Worm (Caenorhabditis elegans) whole organism, late embryonic: Measurements from ENCODE around the gene epg-6.

Experiments
- C08G9.2 ChIP-seq: sonication (generic microtip); optimal IDR thresholded peaks from 2 replicates; lab custom pipeline; 2016; ENCODE audit warnings: mild to moderate bottlenecking, missing genetic modification characterization, moderate library complexity, missing compliant biosample characterization
- C38D4.7 ChIP-seq: fragments of 200-800 bp; sonication (Bioruptor generic); optimal IDR thresholded peaks from 2 replicates; lab custom pipeline; 2018; ENCODE audit warnings: mild to moderate bottlenecking, missing genetic modification characterization, moderate library complexity, missing compliant biosample characterization
- F13H6.1 ChIP-seq: sonication (generic microtip); optimal IDR thresholded peaks from 2 replicates; lab custom pipeline; 2016; ENCODE audit warnings: missing genetic modification characterization, missing compliant biosample characterization
- K02D7.2 ChIP-seq: sonication (generic microtip); optimal IDR thresholded peaks from 2 replicates; lab custom pipeline; 2017; ENCODE audit warnings: mild to moderate bottlenecking, missing genetic modification characterization, missing compliant biosample characterization
- Y22D7AL.16 ChIP-seq: sonication (generic microtip); optimal IDR thresholded peaks from 2 replicates; lab custom pipeline; 2016; ENCODE audit warnings: missing genetic modification characterization, missing compliant biosample characterization
- ama-1 ChIP-seq: fragments of 150-350 bp; optimal IDR thresholded peaks from 2 replicates; lab custom pipeline; 2014
- ceh-19 ChIP-seq: fragments of 200-800 bp; sonication (Bioruptor generic); optimal IDR thresholded peaks from 2 replicates; lab custom pipeline; 2018; ENCODE audit warnings: mild to moderate bottlenecking, missing genetic modification characterization, missing compliant biosample characterization
- ceh-2 ChIP-seq: sonication (generic microtip); optimal IDR thresholded peaks from 2 replicates; lab custom pipeline; 2016; ENCODE audit warnings: missing genotype, missing genetic modification characterization, missing compliant biosample characterization
- ceh-24 ChIP-seq: sonication (generic microtip); optimal IDR thresholded peaks from 2 replicates; lab custom pipeline; 2016; ENCODE audit warnings: mild to moderate bottlenecking, missing genetic modification characterization, missing compliant biosample characterization
- ceh-30 ChIP-seq: fragments of 150-350 bp; optimal IDR thresholded peaks from 2 replicates; lab custom pipeline; 2014; ENCODE audit warnings: missing biosample characterization, missing genetic modification characterization
- ceh-31 ChIP-seq: sonication (generic microtip); optimal IDR thresholded peaks from 2 replicates; lab custom pipeline; 2016; ENCODE audit warnings: missing genetic modification characterization, missing compliant biosample characterization
- ceh-34 ChIP-seq: sonication (generic microtip); optimal IDR thresholded peaks from 2 replicates; lab custom pipeline; 2016; ENCODE audit warnings: mild to moderate bottlenecking, missing genetic modification characterization, missing compliant biosample characterization
- ceh-45 ChIP-seq: fragments of 200-800 bp; sonication (Bioruptor generic); IDR thresholded peaks from 2 replicates; pipeline ENCODE4 v1.3.6; 2022; ENCODE audit warnings: missing genetic modification reagents, missing genetic modification characterization, missing compliant biosample characterization
- ceh-48 ChIP-seq: sonication (generic microtip); optimal IDR thresholded peaks from 2 replicates; lab custom pipeline; 2016; ENCODE audit warnings: missing genetic modification characterization, inconsistent platforms, missing compliant biosample characterization
- ceh-6 ChIP-seq: fragments of 200-800 bp; sonication (Bioruptor generic); optimal IDR thresholded peaks from 2 replicates; lab custom pipeline; 2018; ENCODE audit warnings: mild to moderate bottlenecking, missing genetic modification characterization, missing compliant biosample characterization
- ceh-9 ChIP-seq: sonication (generic microtip); optimal IDR thresholded peaks from 2 replicates; lab custom pipeline; 2016; ENCODE audit warnings: mild to moderate bottlenecking, missing genetic modification characterization, inconsistent platforms, missing compliant biosample characterization
- che-1 ChIP-seq: sonication (generic microtip); optimal IDR thresholded peaks from 2 replicates; lab custom pipeline; 2016; ENCODE audit warnings: mild to moderate bottlenecking, missing genetic modification characterization, missing compliant biosample characterization
- elt-2 ChIP-seq: sonication (generic microtip); optimal IDR thresholded peaks from 2 replicates; lab custom pipeline; 2016; ENCODE audit warnings: missing genetic modification reagents, missing genetic modification characterization, missing compliant biosample characterization
- elt-4 ChIP-seq: sonication (generic microtip); optimal IDR thresholded peaks from 2 replicates; lab custom pipeline; 2016; ENCODE audit warnings: missing genetic modification characterization, missing compliant biosample characterization
- eyg-1 ChIP-seq: sonication (generic microtip); optimal IDR thresholded peaks from 2 replicates; lab custom pipeline; 2016; ENCODE audit warnings: missing genotype, missing genetic modification characterization, missing compliant biosample characterization
- fax-1 ChIP-seq: sonication (generic microtip); optimal IDR thresholded peaks from 2 replicates; lab custom pipeline; 2016; ENCODE audit warnings: missing genotype, missing genetic modification characterization, missing compliant biosample characterization
- fkh-6 ChIP-seq: sonication (generic microtip); optimal IDR thresholded peaks from 2 replicates; lab custom pipeline; 2016; ENCODE audit warnings: missing genetic modification characterization, missing compliant biosample characterization
- gmeb-2 ChIP-seq: sonication (generic microtip); optimal IDR thresholded peaks from 2 replicates; lab custom pipeline; 2016; ENCODE audit warnings: missing genetic modification characterization, inconsistent platforms, missing compliant biosample characterization
- hlh-13 ChIP-seq: fragments of 200-800 bp; sonication (Bioruptor generic); optimal IDR thresholded peaks from 2 replicates; lab custom pipeline; 2018; ENCODE audit warnings: mild to moderate bottlenecking, missing genetic modification characterization, missing compliant biosample characterization
- hlh-15 ChIP-seq: sonication (generic microtip); optimal IDR thresholded peaks from 2 replicates; lab custom pipeline; 2016; ENCODE audit warnings: missing genetic modification characterization, missing compliant biosample characterization
- hlh-30 ChIP-seq: sonication (generic microtip); optimal IDR thresholded peaks from 2 replicates; lab custom pipeline; 2017; ENCODE audit warnings: antibody characterized with exemption, missing genetic modification characterization, missing compliant biosample characterization; ENCODE audit not compliant: insufficient read depth
- hlh-8 ChIP-seq: sonication (generic microtip); optimal IDR thresholded peaks from 2 replicates; lab custom pipeline; 2016; ENCODE audit warnings: missing genotype, missing genetic modification characterization, missing compliant biosample characterization
- lin-11 ChIP-seq: fragments of 200-800 bp; sonication (Bioruptor generic); optimal IDR thresholded peaks from 2 replicates; lab custom pipeline; 2018; ENCODE audit warnings: mild to moderate bottlenecking, missing genetic modification characterization, missing compliant biosample characterization
- madf-2 ChIP-seq: sonication (generic microtip); optimal IDR thresholded peaks from 2 replicates; lab custom pipeline; 2017; ENCODE audit warnings: missing genetic modification characterization, missing compliant biosample characterization
- mec-3 ChIP-seq: sonication (generic microtip); optimal IDR thresholded peaks from 2 replicates; lab custom pipeline; 2016; ENCODE audit warnings: borderline replicate concordance, missing genetic modification characterization, missing compliant biosample characterization
- nfya-1 ChIP-seq: sonication (generic microtip); optimal IDR thresholded peaks from 2 replicates; lab custom pipeline; 2017; ENCODE audit warnings: missing genetic modification characterization, mild to moderate bottlenecking, missing compliant biosample characterization, antibody characterized with exemption, moderate library complexity
- odd-2 ChIP-seq: sonication (generic microtip); optimal IDR thresholded peaks from 2 replicates; lab custom pipeline; 2017; ENCODE audit warnings: antibody characterized with exemption, mild to moderate bottlenecking, missing genetic modification characterization, missing compliant biosample characterization
- pha-2 ChIP-seq: sonication (generic microtip); optimal IDR thresholded peaks from 2 replicates; lab custom pipeline; 2017; ENCODE audit warnings: mild to moderate bottlenecking, missing genetic modification characterization, missing compliant biosample characterization
- pros-1 ChIP-seq: fragments of 150-350 bp; optimal IDR thresholded peaks from 2 replicates; lab custom pipeline; 2014; ENCODE audit warnings: missing biosample characterization, missing genetic modification reagents, missing genetic modification characterization
- rnt-1 ChIP-seq: sonication (generic microtip); optimal IDR thresholded peaks from 2 replicates; lab custom pipeline; 2016; ENCODE audit warnings: missing genetic modification characterization, missing compliant biosample characterization
- sdc-2 ChIP-seq: sonication (generic microtip); optimal IDR thresholded peaks from 2 replicates; lab custom pipeline; 2016; ENCODE audit warnings: missing genotype, missing genetic modification characterization, missing compliant biosample characterization
- sox-2 ChIP-seq: fragments of 200-800 bp; sonication (Bioruptor generic); IDR thresholded peaks from 2 replicates; pipeline ENCODE4 v1.3.6; 2022; ENCODE audit warnings: missing genetic modification reagents, missing genetic modification characterization, missing compliant biosample characterization
- syd-9 ChIP-seq: sonication (generic microtip); optimal IDR thresholded peaks from 2 replicates; lab custom pipeline; 2016; ENCODE audit warnings: mild to moderate bottlenecking, missing genetic modification characterization, moderate library complexity, missing compliant biosample characterization
- tbx-2 ChIP-seq: sonication (generic microtip); optimal IDR thresholded peaks from 2 replicates; lab custom pipeline; 2016; ENCODE audit warnings: missing genetic modification characterization, missing compliant biosample characterization
- tbx-7 ChIP-seq: sonication (generic microtip); optimal IDR thresholded peaks from 2 replicates; lab custom pipeline; 2016; ENCODE audit warnings: missing genotype, missing genetic modification characterization, missing compliant biosample characterization
- unc-42 ChIP-seq: sonication (generic microtip); optimal IDR thresholded peaks from 2 replicates; lab custom pipeline; 2016; ENCODE audit warnings: missing genotype, missing genetic modification characterization, missing compliant biosample characterization
- unc-86 ChIP-seq: sonication (generic microtip); optimal IDR thresholded peaks from 2 replicates; lab custom pipeline; 2016; ENCODE audit warnings: missing genetic modification characterization, missing compliant biosample characterization
- ztf-16 ChIP-seq: sonication (generic microtip); optimal IDR thresholded peaks from 2 replicates; lab custom pipeline; 2017; ENCODE audit warnings: missing genetic modification characterization, missing compliant biosample characterization

The epg-6 gene

DNA sequence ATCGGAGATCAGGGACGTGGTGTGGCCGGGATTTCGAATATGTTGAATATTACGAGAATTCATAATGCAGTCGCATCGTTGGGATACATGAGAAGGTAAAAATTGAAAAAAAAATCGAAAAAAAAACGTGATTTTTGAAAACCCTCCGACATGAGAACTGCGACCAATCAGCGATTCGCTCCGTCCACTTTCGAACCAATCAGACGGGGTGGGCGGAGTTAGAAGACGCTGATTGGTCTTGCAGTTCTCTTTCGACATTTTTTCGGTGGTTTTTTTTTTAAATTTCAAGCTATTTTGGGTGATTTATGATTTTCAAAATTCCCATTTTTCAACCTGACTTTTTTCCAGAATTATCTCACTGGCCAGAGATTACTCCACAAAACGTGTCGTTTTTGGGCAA lies 30.7 kb downstream of the epg-6 start:
- TF ChIP-seq fkh-6 (no peak), ceh-34 (tag; lab: Kevin White, UChicago) (no peak), syd-9 (tag; lab: Kevin White, UChicago) (no peak), nfya-1 (tag; lab: Kevin White, UChicago) (peak; percentile 75), sdc-2 (tag; lab: Kevin White, UChicago) (no peak), hlh-15 (no peak), lin-11 (tag; lab: Kevin White, UChicago) (no peak), mec-3 (tag; lab: Kevin White, UChicago) (no peak)

DNA sequence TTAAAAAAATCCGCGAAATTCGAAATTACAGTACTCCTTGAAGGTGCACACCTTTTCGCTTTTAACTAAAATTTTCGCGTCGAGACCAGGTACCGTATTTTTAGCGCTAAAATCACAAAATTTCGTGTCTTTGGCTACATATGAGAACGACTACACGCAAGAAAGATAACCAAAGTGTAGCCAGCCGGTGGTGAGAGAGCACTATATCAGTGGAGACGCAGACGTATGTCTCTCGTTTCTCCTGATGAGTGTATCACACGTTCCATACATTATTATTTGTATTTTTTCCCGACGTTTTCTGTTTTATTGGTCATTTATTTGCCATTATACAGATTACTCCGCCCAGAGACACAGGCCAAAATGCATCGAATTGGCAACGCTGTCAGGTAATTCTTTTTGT lies 34.1 kb downstream of the epg-6 start, which contains the start of gene acdh-11:
TSS of gene acdh-11 (plus strand) at position 333 of the 400 bp plus-strand sequence.
- TF ChIP-seq ceh-9 (tag; lab: Kevin White, UChicago) (no peak), rnt-1 (no peak), elt-2 (tag; lab: Kevin White, UChicago) (peak; percentile 19), sdc-2 (tag; lab: Kevin White, UChicago) (no peak), ceh-30 (tag; lab: Kevin White, UChicago) (no peak), madf-2 (tag; lab: Kevin White, UChicago) (no peak)

DNA sequence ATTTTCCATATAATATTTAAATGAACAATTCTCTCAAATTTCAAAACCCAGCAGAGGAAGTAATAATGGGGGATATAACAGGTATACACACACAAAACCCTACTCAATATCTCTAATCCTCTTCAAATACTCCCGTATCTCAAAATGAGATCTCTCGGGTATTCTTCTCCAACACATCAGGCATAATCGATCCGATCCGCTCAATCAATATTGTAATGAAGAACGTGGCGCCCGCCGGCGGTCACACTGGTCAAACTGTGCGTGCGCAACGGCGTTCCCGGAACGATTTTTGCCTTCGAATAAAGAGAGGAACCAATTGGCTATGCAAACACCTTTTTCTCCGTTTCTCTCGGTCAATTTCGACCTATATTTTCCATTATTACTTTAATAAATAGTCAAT lies 37.4 kb downstream of the epg-6 start:
- TF ChIP-seq C08G9.2 (tag; lab: Kevin White, UChicago) (no peak), madf-2 (tag; lab: Kevin White, UChicago) (no peak), ceh-45 (no peak), tbx-7 (tag; lab: Kevin White, UChicago) (no peak), tbx-2 (tag; lab: Kevin White, UChicago) (no peak), hlh-8 (tag; lab: Kevin White, UChicago) (no peak), hlh-30 (tag; lab: Kevin White, UChicago) (no peak), rnt-1 (no peak), ceh-30 (tag; lab: Kevin White, UChicago) (no peak), ama-1 (no peak), F13H6.1 (tag; lab: Kevin White, UChicago) (no peak), fax-1 (no peak), ceh-6 (GFP tag; lab: Kevin White, UChicago) (no peak), mec-3 (tag; lab: Kevin White, UChicago) (no peak), ceh-24 (tag; lab: Kevin White, UChicago) (no peak), unc-42 (no peak), ceh-2 (tag; lab: Kevin White, UChicago) (no peak)
- TF ChIP-seq, all 69 proteins: peak for 0

DNA sequence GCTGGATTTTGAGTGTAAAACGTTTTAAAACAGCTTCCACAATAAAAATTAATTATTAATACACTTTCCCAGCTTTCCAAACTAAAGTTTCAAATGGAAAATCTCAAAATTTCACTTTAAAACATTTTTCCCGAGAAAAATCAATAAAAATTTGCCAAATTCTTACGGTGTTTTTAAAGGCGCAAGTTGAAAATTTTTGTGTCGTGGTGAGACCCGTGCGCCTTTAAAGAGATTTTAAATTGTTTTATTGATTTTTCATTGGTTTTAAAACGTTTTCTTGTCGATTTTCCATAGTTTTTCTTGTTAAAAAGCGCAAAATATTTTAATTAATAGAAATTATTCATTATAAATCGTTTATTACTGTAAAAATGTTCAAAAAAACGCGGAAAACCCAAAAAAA lies 38.1 kb downstream of the epg-6 start, which contains the start of gene Y45F3A.1:
TSS of gene Y45F3A.1 (minus strand) at position 12 of the 400 bp plus-strand sequence.
- TF ChIP-seq C08G9.2 (tag; lab: Kevin White, UChicago), result no peak
- TF ChIP-seq sdc-2 (tag; lab: Kevin White, UChicago), result no peak
- TF ChIP-seq hlh-15, result no peak
- no peak for TF ChIP-seq pha-2 (tag; lab: Kevin White, UChicago)
- TF ChIP-seq unc-42, result no peak
- no peak for TF ChIP-seq lin-11 (tag; lab: Kevin White, UChicago)
- no peak for TF ChIP-seq ceh-19 (GFP tag; lab: Kevin White, UChicago)
- TF ChIP-seq eyg-1 (tag; lab: Kevin White, UChicago), result no peak
- TF ChIP-seq che-1 (tag; lab: Kevin White, UChicago), result no peak
- no peak for TF ChIP-seq pros-1 (tag; lab: Kevin White, UChicago)
- no peak for TF ChIP-seq syd-9 (tag; lab: Kevin White, UChicago)
- no peak for TF ChIP-seq unc-86 (tag; lab: Kevin White, UChicago)
- no peak for TF ChIP-seq Y22D7AL.16 (tag; lab: Kevin White, UChicago)
- TF ChIP-seq ztf-16 (tag; lab: Kevin White, UChicago), result no peak

DNA sequence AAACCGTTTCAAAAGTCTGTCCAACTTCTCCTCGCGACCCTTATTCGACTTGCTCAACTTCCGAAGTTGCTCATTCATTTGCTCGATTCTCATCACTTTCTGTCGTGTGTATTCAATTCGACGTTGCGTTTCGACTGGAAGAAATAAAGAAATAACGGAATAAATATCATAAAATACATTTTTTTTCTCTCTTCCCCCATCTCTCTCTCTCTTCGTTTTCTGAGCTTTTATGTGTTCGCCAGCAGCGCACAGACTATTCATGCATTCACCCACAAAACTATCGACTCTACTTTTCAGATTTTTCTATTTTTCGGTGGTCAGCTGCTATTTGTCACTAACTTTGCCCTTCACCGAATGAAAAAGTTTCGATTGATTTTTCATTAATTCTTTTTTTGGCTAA lies 39.7 kb downstream of the epg-6 start, which contains the start of gene rab-30:
TSS of gene rab-30 (plus strand) at position 301 of the 400 bp plus-strand sequence.
- TF ChIP-seq sox-2 (GFP tag; lab: Robert Waterston, UW), result no peak
- TF ChIP-seq ceh-34 (tag; lab: Kevin White, UChicago), result no peak
- TF ChIP-seq ceh-30 (tag; lab: Kevin White, UChicago), result no peak
- TF ChIP-seq odd-2 (tag; lab: Kevin White, UChicago), result no peak
- no peak for TF ChIP-seq unc-42
- TF ChIP-seq tbx-7 (tag; lab: Kevin White, UChicago), result no peak
- TF ChIP-seq K02D7.2 (tag; lab: Kevin White, UChicago), result no peak
- TF ChIP-seq gmeb-2 (tag; lab: Kevin White, UChicago), result no peak
- no peak for TF ChIP-seq elt-4 (tag; lab: Kevin White, UChicago)
- TF ChIP-seq ceh-31 (tag; lab: Kevin White, UChicago), result no peak
- no peak for TF ChIP-seq syd-9 (tag; lab: Kevin White, UChicago)
- no peak for TF ChIP-seq C38D4.7 (GFP tag; lab: Kevin White, UChicago)
- TF ChIP-seq hlh-8 (tag; lab: Kevin White, UChicago), result no peak
- TF ChIP-seq hlh-13 (GFP tag; lab: Kevin White, UChicago), result no peak
- TF ChIP-seq ceh-48 (tag; lab: Kevin White, UChicago), result no peak
- TF ChIP-seq ceh-6 (GFP tag; lab: Kevin White, UChicago), result no peak
- TF ChIP-seq ceh-2 (tag; lab: Kevin White, UChicago), result no peak
